Fruit fly (Drosophila melanogaster) whole organism, larva: ENCODE measurements around the gene Polr1B.

ENCODE experiments used
- noc ChIP-seq: fragments of 200-800 bp; sonication (Bioruptor generic); optimal IDR thresholded peaks from 3 replicates; lab custom pipeline; 2019; ENCODE audit warnings: missing biosample characterization, mild to moderate bottlenecking, missing genetic modification characterization, moderate library complexity

Gene Polr1B

dm6 chr2L:403627-404575 lies at the start of gene Polr1B:
Gene Polr1B (plus strand): TSS chr2L:404285.
- no peak for TF ChIP-seq noc (tag; lab: Kevin White, UChicago)

- no peak for TF ChIP-seq noc (tag; lab: Kevin White, UChicago)
Observed at dm6 chr2L:356234-356633, 47.9 kb upstream of the Polr1B start.

- TF ChIP-seq noc (tag; lab: Kevin White, UChicago), result no peak
Observed at dm6 chr2L:357556-358130, 46.4 kb upstream of the Polr1B start, which contains the start of gene Ent1. Gene Ent1 (minus strand): TSS chr2L:357874.

- TF ChIP-seq noc (tag; lab: Kevin White, UChicago), result no peak
Observed at dm6 chr2L:366876-367275, 37.2 kb upstream of the Polr1B start.

- TF ChIP-seq noc (tag; lab: Kevin White, UChicago), result no peak
Observed at dm6 chr2L:368398-369008, 35.6 kb upstream of the Polr1B start.

- TF ChIP-seq noc (tag; lab: Kevin White, UChicago), result no peak
Observed at dm6 chr2L:369811-370210, 34.3 kb upstream of the Polr1B start.

dm6 chr2L:371747-372146 lies 32.3 kb upstream of the Polr1B start:
- no peak for TF ChIP-seq noc (tag; lab: Kevin White, UChicago)

- no peak for TF ChIP-seq noc (tag; lab: Kevin White, UChicago)
Observed at dm6 chr2L:377780-378222, 26.3 kb upstream of the Polr1B start, which contains the start of gene al. Gene al (plus strand): TSS chr2L:378112.

- peak; percentile 11 for TF ChIP-seq noc (tag; lab: Kevin White, UChicago)
Observed at dm6 chr2L:378815-379440, 25.2 kb upstream of the Polr1B start.

- TF ChIP-seq noc (tag; lab: Kevin White, UChicago), result no peak
Observed at dm6 chr2L:382807-383206, 21.3 kb upstream of the Polr1B start.

dm6 chr2L:390509-390908 lies 13.6 kb upstream of the Polr1B start:
- no peak for TF ChIP-seq noc (tag; lab: Kevin White, UChicago)

dm6 chr2L:392529-392928 lies 11.6 kb upstream of the Polr1B start:
- peak; percentile 1 for TF ChIP-seq noc (tag; lab: Kevin White, UChicago)

dm6 chr2L:395366-396117 lies 8.5 kb upstream of the Polr1B start:
- no peak for TF ChIP-seq noc (tag; lab: Kevin White, UChicago)

dm6 chr2L:402098-402497 lies 2.0 kb upstream of the Polr1B start, which contains the start of gene CG4213:
Gene CG4213 (minus strand): TSS chr2L:402198.
- no peak for TF ChIP-seq noc (tag; lab: Kevin White, UChicago)

- TF ChIP-seq noc (tag; lab: Kevin White, UChicago), result peak; percentile 67
Observed at dm6 chr2L:412931-413330, 8.8 kb downstream of the Polr1B start.
